Worm (Caenorhabditis elegans): ENCODE data around the gene ZK177.1.
A peak's percentile ranks its signal among the peaks of the same experiment; 100 is the strongest.

ce11 chrII:5577060-5577459 is 49.1 kb downstream of the ZK177.1 start:
- TF ChIP-seq lsy-2 (tag; optimal IDR thresholded peaks at IDR 0.05) (peak in 1 of 2 experiments; percentile 60), nhr-76 (tag; optimal IDR thresholded peaks at IDR 0.05) (no peak), pqm-1 (tag; optimal IDR thresholded peaks at IDR 0.05) (no peak), lin-13 (GFP tag; optimal IDR thresholded peaks at IDR 0.05) (peak; percentile 2), F16B12.6 (tag; optimal IDR thresholded peaks at IDR 0.05) (no peak), nhr-237 (tag; optimal IDR thresholded peaks at IDR 0.05) (no peak), aly-2 (tag; optimal IDR thresholded peaks at IDR 0.05) (no peak), unc-62 (GFP tag; optimal IDR thresholded peaks at IDR 0.05) (no peak), mep-1 (tag; optimal IDR thresholded peaks at IDR 0.05) (no peak), ces-1 (GFP tag; optimal IDR thresholded peaks at IDR 0.05) (no peak), ama-1 (optimal IDR thresholded peaks at IDR 0.05) (no peak), egl-13 (tag; optimal IDR thresholded peaks at IDR 0.05) (peak; percentile 0)
